Worm (Caenorhabditis elegans): ENCODE results near the gene fum-1.

The fum-1 gene

DNA sequence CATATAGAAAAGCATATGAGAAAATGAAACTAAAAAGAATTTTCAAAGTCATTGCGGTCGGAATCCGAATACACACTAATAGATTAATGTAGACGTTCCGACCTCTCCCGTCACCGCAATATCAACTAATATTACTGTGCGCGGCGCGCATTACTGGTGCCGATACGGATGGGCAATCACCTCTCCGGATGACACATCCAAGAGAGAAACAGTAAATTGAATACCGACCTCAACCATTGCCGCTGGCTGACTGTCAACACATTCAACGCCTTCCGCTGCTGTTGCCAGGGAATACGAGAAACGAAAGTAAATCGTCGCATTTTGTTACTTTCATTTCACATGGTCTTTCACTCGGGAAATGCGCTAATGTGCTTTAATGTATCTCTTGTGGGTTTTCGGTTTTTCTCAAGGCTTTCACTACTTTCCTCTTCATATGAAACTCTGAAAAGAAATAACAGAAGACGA lies 29.5 kb downstream of the fum-1 start (continued):
- TF ChIP-seq die-1 (tag; optimal IDR thresholded peaks at IDR 0.05) (peak; percentile 30), lin-40 (tag; optimal IDR thresholded peaks at IDR 0.05) (peak; percentile 14), zim-3 (tag; optimal IDR thresholded peaks at IDR 0.05) (peak; percentile 74), F33H1.4 (GFP tag; IDR thresholded peaks at IDR 0.05) (no peak), tlf-1 (GFP tag; optimal IDR thresholded peaks at IDR 0.05) (peak; percentile 73), ztf-6 (GFP tag; IDR thresholded peaks at IDR 0.05) (no peak), sdz-38 (tag; optimal IDR thresholded peaks at IDR 0.05) (no peak), B0261.1 (tag; optimal IDR thresholded peaks at IDR 0.05) (peak; percentile 34), chd-7 (tag; optimal IDR thresholded peaks at IDR 0.05) (peak; percentile 90), dpl-1 (GFP tag; optimal IDR thresholded peaks at IDR 0.05) (no peak), somi-1 (GFP tag; optimal IDR thresholded peaks at IDR 0.05) (peak; percentile 47), Y53G8AR.9 (GFP tag; conservative IDR thresholded peaks at IDR 0.05) (peak; percentile 85), aptf-3 (GFP tag; IDR thresholded peaks at IDR 0.05) (0 out of 2 replicates have a peak, but pooled peaks have one; percentile 7), madf-3 (GFP tag; IDR thresholded peaks at IDR 0.05) (peak; percentile 87), ccch-3 (GFP tag; optimal IDR thresholded peaks at IDR 0.05) (no peak), snpc-1.1 (tag; optimal IDR thresholded peaks at IDR 0.05; ENCODE audit: insufficient read depth) (no peak), akir-1 (GFP tag; optimal IDR thresholded peaks at IDR 0.05) (no peak), nhr-80 (tag; optimal IDR thresholded peaks at IDR 0.05) (no peak), nfya-2 (GFP tag; IDR thresholded peaks at IDR 0.05) (peak; percentile 94), hmg-1.2 (GFP tag; IDR thresholded peaks at IDR 0.05) (peak; percentile 34), K11D2.4 (GFP tag; IDR thresholded peaks at IDR 0.05) (no peak), ztf-22 (GFP tag; optimal IDR thresholded peaks at IDR 0.05) (no peak), nfyb-1 (GFP tag; IDR thresholded peaks at IDR 0.05) (peak; percentile 68; the same call in 1 of the 2 replicates), C06A6.2 (GFP tag; conservative IDR thresholded peaks at IDR 0.05) (no peak), ztf-3 (GFP tag; optimal IDR thresholded peaks at IDR 0.05) (no peak), F57C9.4 (tag; optimal IDR thresholded peaks at IDR 0.05) (no peak), nhr-90 (tag; optimal IDR thresholded peaks at IDR 0.05) (no peak), Y79H2A.3 (GFP tag; conservative IDR thresholded peaks at IDR 0.05) (peak; percentile 69; the same call in 1 of the 2 replicates), ekl-4 (GFP tag; IDR thresholded peaks at IDR 0.05) (peak; percentile 76), F49E8.2 (tag; optimal IDR thresholded peaks at IDR 0.05; ENCODE audit: insufficient read depth) (peak; percentile 66), B0019.2 (GFP tag; conservative IDR thresholded peaks at IDR 0.05) (no peak), efl-1 (GFP tag; optimal IDR thresholded peaks at IDR 0.05) (no peak), ceh-27 (GFP tag; optimal IDR thresholded peaks at IDR 0.05) (peak; percentile 36), hlh-26 (GFP tag; conservative IDR thresholded peaks at IDR 0.05) (no peak), nfya-1 (tag; optimal IDR thresholded peaks at IDR 0.05; ENCODE audit: borderline replicate concordance, insufficient read depth) (no peak), mcd-1 (GFP tag; IDR thresholded peaks at IDR 0.05) (peak; percentile 47), ztf-18 (tag; optimal IDR thresholded peaks at IDR 0.05) (no peak), attf-5 (GFP tag; optimal IDR thresholded peaks at IDR 0.05) (peak; percentile 11), Y53F4B.3 (GFP tag; IDR thresholded peaks at IDR 0.05) (no peak), C17E4.6 (GFP tag; IDR thresholded peaks at IDR 0.05) (peak; percentile 21; the same call in 1 of the 2 replicates), B0336.3 (GFP tag; IDR thresholded peaks at IDR 0.05) (peak; percentile 90), unc-130 (GFP tag; optimal IDR thresholded peaks at IDR 0.05) (peak; percentile 56), Y95B8A.8 (GFP tag; IDR thresholded peaks at IDR 0.05) (no peak; the same call in 1 of the 2 replicates), T26A5.8 (tag; optimal IDR thresholded peaks at IDR 0.05) (peak; percentile 41), nhr-179 (tag; optimal IDR thresholded peaks at IDR 0.05) (no peak), ztf-28 (GFP tag; IDR thresholded peaks at IDR 0.05) (no peak), F52B5.7 (tag; optimal IDR thresholded peaks at IDR 0.05) (peak; percentile 89), ceh-58 (GFP tag; IDR thresholded peaks at IDR 0.05) (peak; percentile 90; the same call in 1 of the 2 replicates), madf-10 (tag; optimal IDR thresholded peaks at IDR 0.05) (no peak)

Data from whole organism, young adult.